Worm (Caenorhabditis elegans) whole organism, young adult: ENCODE results near the gene madf-3.

ENCODE experiments used
- T07F8.4 ChIP-seq: sonication (generic microtip); optimal IDR thresholded peaks from 2 replicates; lab custom pipeline; 2016; ENCODE audit warnings: mild to moderate bottlenecking, missing genetic modification characterization, moderate library complexity, missing compliant biosample characterization
- ama-1 ChIP-seq, 3 experiments: fragments of 150-350 bp in 1 of 3; sonication (generic microtip) in 2 of 3; optimal IDR thresholded peaks; 2 replicates each; lab custom pipeline; 2014 to 2018; ENCODE audit warnings: missing biosample characterization in 2 of 3, missing genetic modification characterization in 2 of 3, missing genetic modification reagents in 2 of 3
- aptf-3 ChIP-seq: fragments of 200-800 bp; sonication (Bioruptor generic); IDR thresholded peaks from 2 replicates; pipeline ENCODE4 v1.3.6; 2022; ENCODE audit warnings: missing genetic modification characterization, missing compliant biosample characterization
- ceh-79 ChIP-seq: sonication (generic microtip); optimal IDR thresholded peaks from 2 replicates; lab custom pipeline; 2017; ENCODE audit warnings: mild to moderate bottlenecking, missing genetic modification characterization, missing compliant biosample characterization
- die-1 ChIP-seq: sonication (generic microtip); optimal IDR thresholded peaks from 2 replicates; lab custom pipeline; 2016; ENCODE audit warnings: missing genotype, mild to moderate bottlenecking, missing genetic modification characterization, missing compliant biosample characterization
- hmg-20 ChIP-seq: fragments of 200-800 bp; sonication (Bioruptor generic); IDR thresholded peaks from 2 replicates; pipeline ENCODE4 v1.3.6; 2022; ENCODE audit warnings: missing genetic modification reagents, missing genetic modification characterization, missing compliant biosample characterization
- lag-1 ChIP-seq: fragments of 200-800 bp; sonication (Bioruptor generic); IDR thresholded peaks from 2 replicates; pipeline ENCODE4 v1.3.6; 2022; ENCODE audit warnings: missing genetic modification reagents, missing genetic modification characterization, missing compliant biosample characterization
- nfya-1 ChIP-seq: sonication (generic microtip); optimal IDR thresholded peaks from 2 replicates; lab custom pipeline; 2017; ENCODE audit warnings: antibody characterized with exemption, missing compliant biosample characterization, missing genetic modification characterization, borderline replicate concordance; ENCODE audit not compliant: insufficient read depth
- rpc-1 ChIP-seq, 2 experiments: fragments of 150-350 bp in 1 of 2; sonication (generic microtip) in 1 of 2; optimal IDR thresholded peaks; 2 replicates each; lab custom pipeline; 2014 to 2018; ENCODE audit warnings: missing biosample characterization in 1 of 2, missing genetic modification characterization in 1 of 2, missing genetic modification reagents in 1 of 2, missing genotype in 1 of 2
- unc-62 ChIP-seq: fragments of 150-350 bp; optimal IDR thresholded peaks from 2 replicates; lab custom pipeline; 2014; ENCODE audit warnings: missing biosample characterization, missing genetic modification reagents, missing genetic modification characterization

- TF ChIP-seq unc-62 (GFP tag; lab: Kevin White, UChicago) (no peak), hmg-20 (GFP tag; lab: Robert Waterston, UW) (no peak), ceh-79 (tag; lab: Kevin White, UChicago) (no peak), aptf-3 (GFP tag; lab: Robert Waterston, UW) (no peak), lag-1 (GFP tag; lab: Robert Waterston, UW) (no peak), die-1 (tag; lab: Kevin White, UChicago) (no peak), T07F8.4 (tag; lab: Kevin White, UChicago) (no peak), rpc-1 (optimal IDR thresholded peaks at IDR 0.05; lab: Kevin White, UChicago) (no peak), rpc-1 (tag; optimal IDR thresholded peaks at IDR 0.05; lab: Kevin White, UChicago) (no peak), ama-1 (optimal IDR thresholded peaks at IDR 0.05; lab: Kevin White, UChicago) (no peak), ama-1 (GFP tag; optimal IDR thresholded peaks at IDR 0.05; lab: Kevin White, UChicago) (no peak), nfya-1 (tag; lab: Kevin White, UChicago) (no peak)
Observed at ce11 chrII:4326420-4326819, 8.1 kb upstream of the madf-3 start, which contains the start of gene pfd-2.
